Fruit fly (Drosophila melanogaster) whole organism, embryonic: ENCODE data around the gene CG15728.

ENCODE experiments used
- Asciz ChIP-seq: fragments of 200-800 bp; sonication (Bioruptor generic); optimal IDR thresholded peaks from 2 replicates; lab custom pipeline; 2017; ENCODE audit warnings: missing biosample characterization, mild to moderate bottlenecking, missing genetic modification characterization, missing genetic modification reagents
- Atf6 ChIP-seq: fragments of 200-800 bp; sonication (Bioruptor generic); IDR thresholded peaks from 2 replicates; pipeline ENCODE4 v1.3.6; 2022; ENCODE audit warnings: missing biosample characterization, missing genetic modification characterization
- CG10654 ChIP-seq: fragments of 200-800 bp; sonication (Bioruptor generic); optimal IDR thresholded peaks from 2 replicates; lab custom pipeline; 2016; ENCODE audit warnings: missing biosample characterization, missing genetic modification characterization
- CG12104 ChIP-seq: fragments of 200-800 bp; sonication (Bioruptor generic); optimal IDR thresholded peaks from 3 replicates; lab custom pipeline; 2016; ENCODE audit warnings: missing biosample characterization, missing genetic modification characterization
- CG12744 ChIP-seq: fragments of 200-800 bp; sonication (Bioruptor generic); optimal IDR thresholded peaks from 2 replicates; lab custom pipeline; 2016; ENCODE audit warnings: missing biosample characterization, missing genetic modification characterization
- CG12942 ChIP-seq: fragments of 200-800 bp; sonication (Bioruptor generic); optimal IDR thresholded peaks from 3 replicates; lab custom pipeline; 2016; ENCODE audit warnings: missing biosample characterization, missing genetic modification characterization
- CG15011 ChIP-seq: fragments of 200-800 bp; sonication (Bioruptor generic); optimal IDR thresholded peaks from 3 replicates; lab custom pipeline; 2018; ENCODE audit warnings: missing biosample characterization, mild to moderate bottlenecking, missing genetic modification characterization
- CG1603 ChIP-seq: fragments of 200-800 bp; sonication (Bioruptor generic); optimal IDR thresholded peaks from 2 replicates; lab custom pipeline; 2019; ENCODE audit warnings: missing biosample characterization, mild to moderate bottlenecking, missing genetic modification characterization, moderate library complexity
- CG16813 ChIP-seq: fragments of 200-800 bp; sonication (Bioruptor generic); IDR thresholded peaks from 3 replicates; pipeline ENCODE4 v1.3.6; 2022; ENCODE audit warnings: missing biosample characterization, missing genetic modification characterization; ENCODE audit not compliant: partially characterized antibody
- CG17359 ChIP-seq: fragments of 200-800 bp; sonication (Bioruptor generic); optimal IDR thresholded peaks from 3 replicates; lab custom pipeline; 2018; ENCODE audit warnings: missing biosample characterization, mild to moderate bottlenecking, missing genetic modification characterization, moderate library complexity
- CG17829 ChIP-seq: fragments of 200-800 bp; optimal IDR thresholded peaks from 2 replicates; lab custom pipeline; 2019; ENCODE audit warnings: missing biosample characterization, mild to moderate bottlenecking, missing genetic modification characterization, moderate library complexity
- CG18476 ChIP-seq: fragments of 200-800 bp; sonication (Bioruptor generic); optimal IDR thresholded peaks from 2 replicates; lab custom pipeline; 2016; ENCODE audit warnings: missing biosample characterization, mild to moderate bottlenecking, missing genetic modification characterization
- CG31224 ChIP-seq: fragments of 200-800 bp; sonication (Bioruptor generic); IDR thresholded peaks from 2 replicates; pipeline ENCODE4 v1.3.6; 2022; ENCODE audit warnings: missing biosample characterization, missing genetic modification characterization
- CG34422 ChIP-seq: fragments of 200-800 bp; sonication (Bioruptor generic); IDR thresholded peaks from 3 replicates; pipeline ENCODE4 v1.3.6; 2022; ENCODE audit warnings: missing biosample characterization, missing genetic modification characterization
- CG8944 ChIP-seq: fragments of 200-800 bp; sonication (Bioruptor generic); optimal IDR thresholded peaks from 3 replicates; lab custom pipeline; 2016; ENCODE audit warnings: missing biosample characterization, missing genetic modification characterization
- Camta ChIP-seq: fragments of 200-800 bp; sonication (Bioruptor generic); optimal IDR thresholded peaks from 2 replicates; lab custom pipeline; 2016; ENCODE audit warnings: missing biosample characterization, missing genetic modification characterization
- CrebB ChIP-seq: fragments of 200-800 bp; sonication (Bioruptor generic); optimal IDR thresholded peaks from 3 replicates; lab custom pipeline; 2018; ENCODE audit warnings: missing biosample characterization, mild to moderate bottlenecking, missing genetic modification characterization
- D ChIP-seq, 2 experiments: fragments of 200-800 bp in 1 of 2; fragments of >200 bp in 1 of 2; sonication (Bioruptor generic) in 1 of 2; optimal IDR thresholded peaks; 2 replicates in 1 of 2; 3 replicates in 1 of 2; lab custom pipeline; 2017; ENCODE audit warnings: mild to moderate bottlenecking in 1 of 2, missing biosample characterization in 1 of 2, missing genetic modification characterization in 1 of 2, missing genetic modification reagents in 1 of 2
- E2f2 ChIP-seq: fragments of 200-800 bp; sonication (Bioruptor generic); IDR thresholded peaks from 2 replicates; pipeline ENCODE4 v1.3.6; 2022; ENCODE audit warnings: missing biosample characterization, missing genetic modification characterization
- Fer2 ChIP-seq: fragments of 200-800 bp; sonication (Bioruptor generic); optimal IDR thresholded peaks from 2 replicates; lab custom pipeline; 2018; ENCODE audit warnings: missing biosample characterization, mild to moderate bottlenecking, missing genetic modification characterization, moderate library complexity
- Hey ChIP-seq: fragments of 200-800 bp; sonication (Bioruptor generic); optimal IDR thresholded peaks from 3 replicates; lab custom pipeline; 2018; ENCODE audit warnings: missing biosample characterization, mild to moderate bottlenecking, missing genetic modification characterization
- Hmr ChIP-seq: fragments of 200-800 bp; sonication (Bioruptor generic); optimal IDR thresholded peaks from 3 replicates; lab custom pipeline; 2017; ENCODE audit warnings: mild to moderate bottlenecking, missing biosample characterization, missing genetic modification reagents, missing genetic modification characterization
- Lpt ChIP-seq: fragments of >200 bp; optimal IDR thresholded peaks from 2 replicates; lab custom pipeline; 2018; ENCODE audit warnings: missing biosample characterization, missing genetic modification characterization
- Oaz ChIP-seq: fragments of 200-800 bp; sonication (Bioruptor generic); IDR thresholded peaks from 2 replicates; pipeline ENCODE4 v1.3.6; 2022; ENCODE audit warnings: missing biosample characterization, missing genetic modification characterization
- Poxn ChIP-seq: fragments of 200-800 bp; sonication (Bioruptor generic); IDR thresholded peaks from 2 replicates; pipeline ENCODE4 v1.3.6; 2022; ENCODE audit warnings: missing biosample characterization, missing genetic modification characterization
- crp ChIP-seq, 2 experiments: fragments of 200-800 bp; sonication (Bioruptor generic); optimal IDR thresholded peaks; 2 replicates in 1 of 2; 3 replicates in 1 of 2; lab custom pipeline; 2017; ENCODE audit warnings: missing biosample characterization in 2 of 2, missing genetic modification characterization in 2 of 2, mild to moderate bottlenecking in 1 of 2, moderate library complexity in 1 of 2
- dmrt99B ChIP-seq: fragments of 200-800 bp; sonication (Bioruptor generic); optimal IDR thresholded peaks from 2 replicates; lab custom pipeline; 2018; ENCODE audit warnings: missing biosample characterization, mild to moderate bottlenecking, missing genetic modification characterization, moderate library complexity
- exex ChIP-seq: fragments of 200-800 bp; sonication (Bioruptor generic); optimal IDR thresholded peaks from 4 replicates; lab custom pipeline; 2018; ENCODE audit warnings: missing biosample characterization, mild to moderate bottlenecking, missing genetic modification characterization, moderate library complexity
- fd102C ChIP-seq: fragments of 200-800 bp; sonication (Bioruptor generic); optimal IDR thresholded peaks from 2 replicates; lab custom pipeline; 2018; ENCODE audit warnings: missing biosample characterization, mild to moderate bottlenecking, missing genetic modification characterization, moderate library complexity
- fd96Cb ChIP-seq: fragments of 200-800 bp; sonication (Bioruptor generic); optimal IDR thresholded peaks from 2 replicates; lab custom pipeline; 2018; ENCODE audit warnings: missing biosample characterization, mild to moderate bottlenecking, missing genetic modification characterization, moderate library complexity
- fu2 ChIP-seq: fragments of 200-800 bp; sonication (Bioruptor generic); optimal IDR thresholded peaks from 2 replicates; lab custom pipeline; 2016; ENCODE audit warnings: missing biosample characterization, missing genetic modification characterization
- gcm ChIP-seq: fragments of 200-800 bp; sonication (Bioruptor generic); optimal IDR thresholded peaks from 2 replicates; lab custom pipeline; 2019; ENCODE audit warnings: missing biosample characterization, mild to moderate bottlenecking, missing genetic modification characterization, moderate library complexity
- gcm2 ChIP-seq: fragments of 200-800 bp; sonication (Bioruptor generic); optimal IDR thresholded peaks from 2 replicates; lab custom pipeline; 2016; ENCODE audit warnings: missing biosample characterization, missing genetic modification characterization
- gsb ChIP-seq: fragments of 200-800 bp; sonication (Bioruptor generic); IDR thresholded peaks from 2 replicates; pipeline ENCODE4 v1.3.6; 2022; ENCODE audit warnings: missing biosample characterization, missing genetic modification characterization
- gsb-n ChIP-seq: fragments of 200-800 bp; sonication (Bioruptor generic); optimal IDR thresholded peaks from 3 replicates; lab custom pipeline; 2018; ENCODE audit warnings: missing biosample characterization, mild to moderate bottlenecking, missing genetic modification characterization
- hth ChIP-seq: fragments of >200 bp; optimal IDR thresholded peaks from 2 replicates; lab custom pipeline; 2017; ENCODE audit warnings: inconsistent platforms
- inv ChIP-seq: fragments of 200-800 bp; sonication (Bioruptor generic); IDR thresholded peaks from 2 replicates; pipeline ENCODE4 v1.3.6; 2022; ENCODE audit warnings: missing biosample characterization, missing genetic modification characterization; ENCODE audit not compliant: partially characterized antibody
- lola ChIP-seq, 3 experiments: fragments of >200 bp in 2 of 3; fragments of 200-800 bp in 1 of 3; sonication (Bioruptor generic) in 1 of 3; optimal IDR thresholded peaks; 2 replicates each; lab custom pipeline; 2017 to 2019; ENCODE audit warnings: missing biosample characterization in 3 of 3, missing genetic modification characterization in 3 of 3, mild to moderate bottlenecking in 1 of 3, moderate library complexity in 1 of 3
- pan ChIP-seq, 4 experiments: fragments of >200 bp in 3 of 4; fragments of 200-800 bp in 1 of 4; sonication (Bioruptor generic) in 1 of 4; optimal IDR thresholded peaks in 3 of 4; IDR thresholded peaks in 1 of 4; 2 replicates each; pipeline versions ENCODE4 v1.3.6 to Lab custom; 2017 to 2022; ENCODE audit warnings: missing biosample characterization in 2 of 4, missing genetic modification characterization in 2 of 4, mixed read lengths in 1 of 4
- phol ChIP-seq: fragments of 200-800 bp; sonication (Bioruptor generic); optimal IDR thresholded peaks from 3 replicates; lab custom pipeline; 2018; ENCODE audit warnings: missing biosample characterization, mild to moderate bottlenecking, missing genetic modification characterization, moderate library complexity
- prd ChIP-seq, 3 experiments: fragments of >200 bp in 2 of 3; fragments of 200-800 bp in 1 of 3; sonication (Bioruptor generic) in 1 of 3; optimal IDR thresholded peaks in 2 of 3; IDR thresholded peaks in 1 of 3; 2 replicates in 2 of 3; 3 replicates in 1 of 3; pipeline versions ENCODE4 v1.3.6 to Lab custom; 2017 to 2022; ENCODE audit warnings: missing biosample characterization in 1 of 3, missing genetic modification characterization in 1 of 3
- ranshi ChIP-seq: fragments of 200-800 bp; sonication (Bioruptor generic); IDR thresholded peaks from 2 replicates; pipeline ENCODE4 v1.3.6; 2022; ENCODE audit warnings: missing biosample characterization, missing genetic modification characterization
- sc ChIP-seq, 3 experiments: fragments of >200 bp in 2 of 3; fragments of 200-800 bp in 1 of 3; sonication (Bioruptor generic) in 1 of 3; optimal IDR thresholded peaks; 2 replicates in 2 of 3; 3 replicates in 1 of 3; lab custom pipeline; 2017; ENCODE audit warnings: mild to moderate bottlenecking in 1 of 3, missing biosample characterization in 1 of 3, missing genetic modification characterization in 1 of 3, missing genetic modification reagents in 1 of 3
- sim ChIP-seq: fragments of 200-800 bp; sonication (Bioruptor generic); IDR thresholded peaks from 2 replicates; pipeline ENCODE4 v1.3.6; 2022; ENCODE audit warnings: missing biosample characterization, missing genetic modification characterization
- trh ChIP-seq: fragments of 200-800 bp; sonication (Bioruptor generic); optimal IDR thresholded peaks from 2 replicates; lab custom pipeline; 2016; ENCODE audit warnings: missing biosample characterization, missing genetic modification characterization
- unpg ChIP-seq: fragments of 200-800 bp; sonication (Bioruptor generic); optimal IDR thresholded peaks from 3 replicates; lab custom pipeline; 2018; ENCODE audit warnings: missing biosample characterization, mild to moderate bottlenecking, missing genetic modification characterization, moderate library complexity
- usp ChIP-seq: fragments of >200 bp; optimal IDR thresholded peaks from 2 replicates; lab custom pipeline; 2017; ENCODE audit warnings: missing biosample characterization, missing genetic modification characterization
- wdn ChIP-seq: fragments of 200-800 bp; sonication (Bioruptor generic); IDR thresholded peaks from 2 replicates; pipeline ENCODE4 v1.3.6; 2022; ENCODE audit warnings: missing biosample characterization, missing genetic modification characterization

The CG15728 gene

dm6 chrX:12654288-12654729 lies 30.2 kb downstream of the CG15728 start (continued):
- TF ChIP-seq CG8944 (GFP tag; lab: Kevin White, UChicago) (no peak), sim (GFP tag; lab: Robert Waterston, UW) (no peak), wdn (GFP tag; lab: Robert Waterston, UW) (no peak), hth (no peak), Fer2 (tag; lab: Kevin White, UChicago) (no peak), CG31224 (GFP tag; lab: Robert Waterston, UW) (no peak), gsb-n (no peak), CG17359 (no peak), prd (optimal IDR thresholded peaks at IDR 0.05; lab: Kevin White, UChicago) (no peak), prd (GFP tag; IDR thresholded peaks at IDR 0.05; lab: Robert Waterston, UW) (no peak), phol (tag; lab: Kevin White, UChicago) (no peak), crp (GFP tag; optimal IDR thresholded peaks at IDR 0.05; lab: Kevin White, UChicago) (no peak), E2f2 (GFP tag; lab: Robert Waterston, UW) (no peak), pan (optimal IDR thresholded peaks at IDR 0.05; lab: Kevin White, UChicago) (no peak), pan (GFP tag; optimal IDR thresholded peaks at IDR 0.05 in 1 of 2, IDR thresholded peaks at IDR 0.05 in 1 of 2) (no peak), CG12744 (GFP tag; lab: Kevin White, UChicago) (no peak), CrebB (tag; lab: Kevin White, UChicago) (peak; percentile 26), exex (no peak), unpg (GFP tag; lab: Kevin White, UChicago) (no peak), sc (optimal IDR thresholded peaks at IDR 0.05; lab: Kevin White, UChicago) (no peak), sc (GFP tag; optimal IDR thresholded peaks at IDR 0.05; lab: Kevin White, UChicago) (no peak), usp (GFP tag; lab: Kevin White, UChicago) (no peak), CG34422 (GFP tag; lab: Robert Waterston, UW) (peak; percentile 51; the same call in 1 of the 3 replicates), CG10654 (GFP tag; lab: Kevin White, UChicago) (no peak), gcm (GFP tag; lab: Kevin White, UChicago) (peak; percentile 4), trh (GFP tag; lab: Kevin White, UChicago) (no peak), fd96Cb (no peak), CG16813 (GFP tag; lab: Robert Waterston, UW) (peak; percentile 57; the same call in 2 of the 3 replicates), fu2 (no peak), ranshi (GFP tag; lab: Robert Waterston, UW) (no peak), CG12942 (no peak), D (optimal IDR thresholded peaks at IDR 0.05; lab: Kevin White, UChicago) (peak; percentile 54), D (GFP tag; optimal IDR thresholded peaks at IDR 0.05; lab: Kevin White, UChicago) (no peak), Hmr (no peak), Asciz (GFP tag; lab: Kevin White, UChicago) (no peak), dmrt99B (tag; lab: Kevin White, UChicago) (no peak), CG15011 (no peak), CG1603 (tag; lab: Kevin White, UChicago) (peak; percentile 36), CG17829 (peak; percentile 54), fd102C (GFP tag; lab: Kevin White, UChicago) (no peak), lola (GFP tag; optimal IDR thresholded peaks at IDR 0.05; lab: Kevin White, UChicago) (peak in 1 of 3 experiments; percentile 62), Hey (tag; lab: Kevin White, UChicago) (no peak), gcm2 (GFP tag; lab: Kevin White, UChicago) (no peak), Atf6 (GFP tag; lab: Robert Waterston, UW) (no peak), Oaz (GFP tag; lab: Robert Waterston, UW) (no peak), Poxn (no peak), Camta (no peak), CG12104 (GFP tag; lab: Kevin White, UChicago) (no peak), CG18476 (GFP tag; lab: Kevin White, UChicago) (no peak), Lpt (GFP tag; lab: Kevin White, UChicago) (no peak), inv (GFP tag; lab: Robert Waterston, UW) (0 out of 2 replicates have a peak, but pooled peaks have one; percentile 13), gsb (GFP tag; lab: Robert Waterston, UW) (no peak)
